Fruit fly (Drosophila melanogaster) whole organism, embryonic: Measurements from ENCODE around the gene Lgr3.

Experiments used
- Bteb2 ChIP-seq: fragments of 200-800 bp; sonication (Bioruptor generic); optimal IDR thresholded peaks from 2 replicates; lab custom pipeline; 2016; ENCODE audit warnings: missing biosample characterization, missing genetic modification characterization
- CG10274 ChIP-seq: fragments of 200-800 bp; sonication (Bioruptor generic); optimal IDR thresholded peaks from 3 replicates; lab custom pipeline; 2017; ENCODE audit warnings: missing biosample characterization, mild to moderate bottlenecking, missing genetic modification characterization
- CG10431 ChIP-seq: fragments of 200-800 bp; sonication (Bioruptor generic); optimal IDR thresholded peaks from 3 replicates; lab custom pipeline; 2018; ENCODE audit warnings: missing biosample characterization, mild to moderate bottlenecking, missing genetic modification characterization
- CG10959 ChIP-seq: fragments of 200-800 bp; sonication (Bioruptor generic); IDR thresholded peaks from 2 replicates; pipeline ENCODE4 v1.3.6; 2022; ENCODE audit warnings: missing biosample characterization, missing genetic modification characterization
- CG11085 ChIP-seq: fragments of 200-800 bp; sonication (Bioruptor generic); IDR thresholded peaks from 2 replicates; pipeline ENCODE4 v1.3.6; 2022; ENCODE audit warnings: missing biosample characterization, missing genetic modification characterization
- CG12219 ChIP-seq: fragments of 200-800 bp; sonication (Bioruptor generic); optimal IDR thresholded peaks from 3 replicates; lab custom pipeline; 2018; ENCODE audit warnings: missing biosample characterization, mild to moderate bottlenecking, missing genetic modification characterization
- CG1603 ChIP-seq: fragments of 200-800 bp; sonication (Bioruptor generic); optimal IDR thresholded peaks from 2 replicates; lab custom pipeline; 2019; ENCODE audit warnings: missing biosample characterization, mild to moderate bottlenecking, missing genetic modification characterization, moderate library complexity
- CG17186 ChIP-seq: fragments of 200-800 bp; sonication (Bioruptor generic); optimal IDR thresholded peaks from 3 replicates; lab custom pipeline; 2017; ENCODE audit warnings: missing biosample characterization, missing genetic modification reagents, missing genetic modification characterization
- CG18011 ChIP-seq: fragments of 200-800 bp; sonication (Bioruptor generic); optimal IDR thresholded peaks from 2 replicates; lab custom pipeline; 2017; ENCODE audit warnings: missing biosample characterization, missing genetic modification characterization, mild to moderate bottlenecking, moderate library complexity, missing genotype
- CG18619 ChIP-seq: fragments of 200-800 bp; sonication (Bioruptor generic); optimal IDR thresholded peaks from 3 replicates; lab custom pipeline; 2017; ENCODE audit warnings: missing biosample characterization, mild to moderate bottlenecking, missing genetic modification characterization
- CG30020 ChIP-seq: fragments of 200-800 bp; optimal IDR thresholded peaks from 2 replicates; lab custom pipeline; 2019; ENCODE audit warnings: missing biosample characterization, mild to moderate bottlenecking, missing genetic modification characterization, moderate library complexity
- CG33557 ChIP-seq: fragments of 200-800 bp; sonication (Bioruptor generic); optimal IDR thresholded peaks from 2 replicates; lab custom pipeline; 2019; ENCODE audit warnings: missing biosample characterization, mild to moderate bottlenecking, missing genetic modification characterization, moderate library complexity
- CG34224 ChIP-seq: fragments of 200-800 bp; sonication (Bioruptor generic); IDR thresholded peaks from 3 replicates; pipeline ENCODE4 v1.3.6; 2022; ENCODE audit warnings: missing biosample characterization, missing genetic modification characterization; ENCODE audit not compliant: partially characterized antibody
- CG7745 ChIP-seq: fragments of 200-800 bp; sonication (Bioruptor generic); optimal IDR thresholded peaks from 2 replicates; lab custom pipeline; 2018; ENCODE audit warnings: missing biosample characterization, mild to moderate bottlenecking, missing genetic modification characterization, moderate library complexity
- CG7839 ChIP-seq: fragments of 200-800 bp; sonication (Bioruptor generic); optimal IDR thresholded peaks from 3 replicates; lab custom pipeline; 2018; ENCODE audit warnings: missing biosample characterization, mild to moderate bottlenecking, missing genetic modification characterization, moderate library complexity
- CG8089 ChIP-seq: fragments of 200-800 bp; sonication (Bioruptor generic); optimal IDR thresholded peaks from 3 replicates; lab custom pipeline; 2016; ENCODE audit warnings: missing biosample characterization, missing genetic modification characterization
- D19A ChIP-seq: fragments of 200-800 bp; optimal IDR thresholded peaks from 3 replicates; lab custom pipeline; 2019; ENCODE audit warnings: missing biosample characterization, mild to moderate bottlenecking, missing genetic modification characterization, moderate library complexity
- Dad ChIP-seq: fragments of 200-800 bp; sonication (Bioruptor generic); optimal IDR thresholded peaks from 3 replicates; lab custom pipeline; 2016; ENCODE audit warnings: missing biosample characterization, missing genetic modification characterization
- HLH3B ChIP-seq: fragments of 200-800 bp; sonication (Bioruptor generic); IDR thresholded peaks from 2 replicates; pipeline ENCODE4 v1.3.6; 2022; ENCODE audit warnings: missing biosample characterization, missing genetic modification characterization
- HLH4C ChIP-seq: fragments of 200-800 bp; sonication (Bioruptor generic); IDR thresholded peaks from 3 replicates; pipeline ENCODE4 v1.3.6; 2022; ENCODE audit warnings: missing biosample characterization, missing genetic modification characterization; ENCODE audit not compliant: partially characterized antibody
- HLH54F ChIP-seq: fragments of 200-800 bp; sonication (Bioruptor generic); optimal IDR thresholded peaks from 3 replicates; lab custom pipeline; 2016; ENCODE audit warnings: missing biosample characterization, missing genetic modification characterization
- Oli ChIP-seq: fragments of 200-800 bp; sonication (Bioruptor generic); optimal IDR thresholded peaks from 2 replicates; lab custom pipeline; 2018; ENCODE audit warnings: missing biosample characterization, mild to moderate bottlenecking, missing genetic modification characterization, moderate library complexity
- Optix ChIP-seq: fragments of 200-800 bp; sonication (Bioruptor generic); IDR thresholded peaks from 3 replicates; pipeline ENCODE4 v1.3.6; 2022; ENCODE audit warnings: missing biosample characterization, missing genetic modification characterization
- Sry-β ChIP-seq: fragments of 200-800 bp; sonication (Bioruptor generic); optimal IDR thresholded peaks from 2 replicates; lab custom pipeline; 2018; ENCODE audit warnings: missing biosample characterization, mild to moderate bottlenecking, missing genetic modification characterization, moderate library complexity
- Stat92E ChIP-seq, 3 experiments: fragments of >200 bp in 2 of 3; fragments of 200-800 bp in 1 of 3; sonication (Bioruptor generic) in 1 of 3; optimal IDR thresholded peaks; 2 replicates each; lab custom pipeline; 2017 to 2019; ENCODE audit warnings: missing biosample characterization in 3 of 3, missing genetic modification characterization in 3 of 3, mild to moderate bottlenecking in 1 of 3, moderate library complexity in 1 of 3
- btn ChIP-seq: fragments of 200-800 bp; sonication (Bioruptor generic); optimal IDR thresholded peaks from 2 replicates; lab custom pipeline; 2016; ENCODE audit warnings: missing biosample characterization, missing genetic modification characterization
- cato ChIP-seq: fragments of 200-800 bp; sonication (Bioruptor generic); optimal IDR thresholded peaks from 2 replicates; lab custom pipeline; 2016; ENCODE audit warnings: missing biosample characterization, missing genetic modification characterization, borderline replicate concordance
- croc ChIP-seq: fragments of 200-800 bp; sonication (Bioruptor generic); conservative IDR thresholded peaks from 3 replicates; pipeline ENCODE4 v1.3.6; 2022; ENCODE audit warnings: missing biosample characterization, missing genetic modification characterization
- crp ChIP-seq, 2 experiments: fragments of 200-800 bp; sonication (Bioruptor generic); optimal IDR thresholded peaks; 2 replicates in 1 of 2; 3 replicates in 1 of 2; lab custom pipeline; 2017; ENCODE audit warnings: missing biosample characterization in 2 of 2, missing genetic modification characterization in 2 of 2, mild to moderate bottlenecking in 1 of 2, moderate library complexity in 1 of 2
- dysf ChIP-seq: fragments of 200-800 bp; sonication (Bioruptor generic); IDR thresholded peaks from 3 replicates; pipeline ENCODE4 v1.3.6; 2022; ENCODE audit warnings: missing biosample characterization, missing genetic modification characterization
- gcm2 ChIP-seq: fragments of 200-800 bp; sonication (Bioruptor generic); optimal IDR thresholded peaks from 2 replicates; lab custom pipeline; 2016; ENCODE audit warnings: missing biosample characterization, missing genetic modification characterization
- gsb-n ChIP-seq: fragments of 200-800 bp; sonication (Bioruptor generic); optimal IDR thresholded peaks from 3 replicates; lab custom pipeline; 2018; ENCODE audit warnings: missing biosample characterization, mild to moderate bottlenecking, missing genetic modification characterization
- her ChIP-seq: fragments of 200-800 bp; sonication (Bioruptor generic); optimal IDR thresholded peaks from 2 replicates; lab custom pipeline; 2016; ENCODE audit warnings: missing biosample characterization, missing genetic modification characterization
- jing ChIP-seq: fragments of 200-800 bp; sonication (Bioruptor generic); optimal IDR thresholded peaks from 2 replicates; lab custom pipeline; 2018; ENCODE audit warnings: missing biosample characterization, mild to moderate bottlenecking, missing genetic modification characterization
- kni ChIP-seq: fragments of 200-800 bp; sonication (Bioruptor generic); optimal IDR thresholded peaks from 3 replicates; lab custom pipeline; 2017; ENCODE audit warnings: mild to moderate bottlenecking, missing biosample characterization, missing genetic modification reagents, missing genetic modification characterization
- lov ChIP-seq, 2 experiments: fragments of 200-800 bp in 1 of 2; fragments of >200 bp in 1 of 2; sonication (Bioruptor generic) in 1 of 2; IDR thresholded peaks in 1 of 2; optimal IDR thresholded peaks in 1 of 2; 2 replicates in 1 of 2; 3 replicates in 1 of 2; pipeline versions ENCODE4 v1.3.6 to Lab custom; 2017 to 2022; ENCODE audit warnings: missing biosample characterization in 1 of 2, missing genetic modification characterization in 1 of 2
- mam ChIP-seq: fragments of 200-800 bp; sonication (Bioruptor generic); optimal IDR thresholded peaks from 3 replicates; lab custom pipeline; 2016; ENCODE audit warnings: missing biosample characterization, missing genetic modification characterization
- nerfin-1 ChIP-seq: fragments of 200-800 bp; sonication (Bioruptor generic); optimal IDR thresholded peaks from 3 replicates; lab custom pipeline; 2019; ENCODE audit warnings: missing biosample characterization, mild to moderate bottlenecking, missing genetic modification characterization, moderate library complexity
- pb ChIP-seq: fragments of 200-800 bp; sonication (Bioruptor generic); optimal IDR thresholded peaks from 3 replicates; lab custom pipeline; 2016; ENCODE audit warnings: missing biosample characterization, missing genetic modification characterization
- repo ChIP-seq: fragments of 200-800 bp; sonication (Bioruptor generic); optimal IDR thresholded peaks from 2 replicates; lab custom pipeline; 2016; ENCODE audit warnings: missing biosample characterization, missing genetic modification characterization
- rib ChIP-seq: fragments of 200-800 bp; sonication (Bioruptor generic); IDR thresholded peaks from 2 replicates; pipeline ENCODE4 v1.3.6; 2022; ENCODE audit warnings: missing biosample characterization, missing genetic modification characterization
- ro ChIP-seq: fragments of 200-800 bp; sonication (Bioruptor generic); IDR thresholded peaks from 2 replicates; pipeline ENCODE4 v1.3.6; 2022; ENCODE audit warnings: missing biosample characterization, missing genetic modification characterization
- schlank ChIP-seq: fragments of 200-800 bp; sonication (Bioruptor generic); optimal IDR thresholded peaks from 2 replicates; lab custom pipeline; 2018; ENCODE audit warnings: missing biosample characterization, mild to moderate bottlenecking, missing genetic modification characterization
- sisA ChIP-seq: fragments of 200-800 bp; sonication (Bioruptor generic); IDR thresholded peaks from 2 replicates; pipeline ENCODE4 v1.3.6; 2022; ENCODE audit warnings: missing biosample characterization, missing genetic modification characterization
- tna ChIP-seq: fragments of 200-800 bp; sonication (Bioruptor generic); IDR thresholded peaks from 2 replicates; pipeline ENCODE4 v1.3.6; 2022; ENCODE audit warnings: missing biosample characterization, missing genetic modification characterization; ENCODE audit not compliant: partially characterized antibody
- toy ChIP-seq: fragments of 200-800 bp; sonication (Bioruptor generic); IDR thresholded peaks from 2 replicates; pipeline ENCODE4 v1.3.6; 2022; ENCODE audit warnings: missing biosample characterization, missing genetic modification characterization
- ttk ChIP-seq: fragments of 200-800 bp; sonication (Bioruptor generic); IDR thresholded peaks from 2 replicates; pipeline ENCODE4 v2.1.2; 2022; ENCODE audit warnings: missing biosample characterization, missing genetic modification characterization
- vfl ChIP-seq: fragments of 200-800 bp; sonication (Bioruptor generic); optimal IDR thresholded peaks from 2 replicates; lab custom pipeline; 2016; ENCODE audit warnings: missing biosample characterization, missing genetic modification characterization
- vnd ChIP-seq: fragments of 200-800 bp; sonication (Bioruptor generic); IDR thresholded peaks from 3 replicates; pipeline ENCODE4 v1.3.6; 2022; ENCODE audit warnings: missing biosample characterization, missing genetic modification characterization; ENCODE audit not compliant: partially characterized antibody
- vvl ChIP-seq: fragments of 200-800 bp; sonication (Bioruptor generic); IDR thresholded peaks from 2 replicates; pipeline ENCODE4 v1.3.6; 2022; ENCODE audit warnings: missing biosample characterization, missing genetic modification characterization

The Lgr3 gene

dm6 chr3R:25640463-25640862 lies 25.1 kb upstream of the Lgr3 start (continued):
- TF ChIP-seq ttk (GFP tag; lab: Robert Waterston, UW) (0 out of 2 replicates have a peak, but pooled peaks have one; percentile 27), CG10274 (GFP tag; lab: Kevin White, UChicago) (peak; percentile 26), Sry-β (GFP tag; lab: Kevin White, UChicago) (no peak), CG33557 (GFP tag; lab: Kevin White, UChicago) (peak; percentile 32), vfl (GFP tag; lab: Kevin White, UChicago) (no peak), mam (peak; percentile 16), CG7839 (tag; lab: Kevin White, UChicago) (peak; percentile 70), CG18011 (no peak), dysf (GFP tag; lab: Robert Waterston, UW) (peak; percentile 60; the same call in 1 of the 3 replicates), nerfin-1 (tag; lab: Kevin White, UChicago) (peak; percentile 44), croc (GFP tag; lab: Robert Waterston, UW) (0 out of 3 replicates have a peak, but pooled peaks have one; percentile 33), vvl (GFP tag; lab: Robert Waterston, UW) (peak; percentile 64), sisA (GFP tag; lab: Robert Waterston, UW) (peak; percentile 52), CG30020 (no peak), Dad (GFP tag; lab: Kevin White, UChicago) (no peak), CG12219 (GFP tag; lab: Kevin White, UChicago) (peak; percentile 32), toy (GFP tag; lab: Robert Waterston, UW) (no peak), CG18619 (GFP tag; lab: Kevin White, UChicago) (peak; percentile 33), her (no peak), HLH4C (GFP tag; lab: Robert Waterston, UW) (no peak), pb (GFP tag; lab: Kevin White, UChicago) (no peak), HLH3B (0 out of 2 replicates have a peak, but pooled peaks have one; percentile 19), cato (GFP tag; lab: Kevin White, UChicago) (no peak), rib (GFP tag; lab: Robert Waterston, UW) (no peak), Bteb2 (GFP tag; lab: Kevin White, UChicago) (no peak), jing (GFP tag; lab: Kevin White, UChicago) (peak; percentile 4), CG17186 (GFP tag; lab: Kevin White, UChicago) (no peak), CG10959 (GFP tag; lab: Robert Waterston, UW) (peak; percentile 56), Stat92E (GFP tag; optimal IDR thresholded peaks at IDR 0.05; lab: Kevin White, UChicago) (no peak), Oli (tag; lab: Kevin White, UChicago) (peak; percentile 60), CG10431 (GFP tag; lab: Kevin White, UChicago) (no peak), kni (GFP tag; lab: Kevin White, UChicago) (no peak), btn (GFP tag; lab: Kevin White, UChicago) (no peak), repo (no peak), HLH54F (GFP tag; lab: Kevin White, UChicago) (no peak), D19A (tag; lab: Kevin White, UChicago) (peak; percentile 56), tna (no peak), ro (no peak), CG11085 (no peak), CG8089 (peak; percentile 29), gcm2 (GFP tag; lab: Kevin White, UChicago) (no peak), crp (GFP tag; optimal IDR thresholded peaks at IDR 0.05; lab: Kevin White, UChicago) (no peak), vnd (GFP tag; lab: Robert Waterston, UW) (no peak), Optix (GFP tag; lab: Robert Waterston, UW) (no peak), lov (optimal IDR thresholded peaks at IDR 0.05; lab: Kevin White, UChicago) (no peak), lov (GFP tag; IDR thresholded peaks at IDR 0.05; lab: Robert Waterston, UW) (no peak), gsb-n (tag; lab: Kevin White, UChicago) (peak; percentile 13), CG1603 (tag; lab: Kevin White, UChicago) (peak; percentile 76), CG34224 (GFP tag; lab: Robert Waterston, UW) (no peak), schlank (tag; lab: Kevin White, UChicago) (no peak), CG7745 (tag; lab: Kevin White, UChicago) (no peak)
